Worm (Caenorhabditis elegans) whole organism, L4 larva: ENCODE results near the gene mrps-31.

ENCODE experiments used
- F10B5.3 ChIP-seq: sonication (generic microtip); optimal IDR thresholded peaks from 2 replicates; lab custom pipeline; 2016; ENCODE audit warnings: mild to moderate bottlenecking, missing genetic modification characterization, missing compliant biosample characterization
- F44E2.7 ChIP-seq: fragments of 200-800 bp; sonication (Bioruptor generic); IDR thresholded peaks from 2 replicates; pipeline ENCODE4 v2.1.2; 2022; ENCODE audit warnings: missing genetic modification characterization, missing compliant biosample characterization
- R02D3.7 ChIP-seq: fragments of 150-350 bp; sonication (generic microtip); optimal IDR thresholded peaks from 3 replicates; lab custom pipeline; 2014; ENCODE audit warnings: missing biosample characterization, missing genetic modification characterization
- Y105C5A.15 ChIP-seq: fragments of 200-800 bp; sonication (Bioruptor generic); IDR thresholded peaks from 2 replicates; pipeline ENCODE4 v1.3.6; 2022; ENCODE audit warnings: missing genetic modification characterization, missing compliant biosample characterization
- Y5F2A.4 ChIP-seq: fragments of 200-800 bp; sonication (Bioruptor generic); optimal IDR thresholded peaks from 2 replicates; lab custom pipeline; 2018; ENCODE audit warnings: mild to moderate bottlenecking, missing genetic modification characterization, missing compliant biosample characterization
- aha-1 ChIP-seq: fragments of 150-350 bp; peaks from one replicate; lab custom pipeline; 2014; ENCODE audit warnings: missing biosample characterization, missing genetic modification characterization
- aly-2 ChIP-seq: sonication (generic microtip); optimal IDR thresholded peaks from 2 replicates; lab custom pipeline; 2018; ENCODE audit warnings: missing biosample characterization, missing genetic modification characterization
- attf-4 ChIP-seq: sonication (generic microtip); optimal IDR thresholded peaks from 3 replicates; lab custom pipeline; 2017; ENCODE audit warnings: missing biosample characterization, missing genetic modification characterization
- ceh-44 ChIP-seq: fragments of 200-800 bp; sonication (Bioruptor generic); IDR thresholded peaks from 2 replicates; pipeline ENCODE4 v1.3.6; 2022; ENCODE audit warnings: missing genetic modification reagents, missing genetic modification characterization, missing compliant biosample characterization
- ceh-82 ChIP-seq: sonication (generic microtip); optimal IDR thresholded peaks from 2 replicates; lab custom pipeline; 2017; ENCODE audit warnings: missing biosample characterization, missing genetic modification characterization
- cey-2 ChIP-seq: sonication (generic microtip); optimal IDR thresholded peaks from 3 replicates; lab custom pipeline; 2017; ENCODE audit warnings: missing genetic modification characterization, mild to moderate bottlenecking, missing compliant biosample characterization, antibody characterized with exemption, borderline replicate concordance; ENCODE audit not compliant: insufficient read depth
- daf-16 ChIP-seq, 3 experiments: sonication (generic microtip); optimal IDR thresholded peaks; 2 replicates each; lab custom pipeline; 2016 to 2017; ENCODE audit warnings: missing genetic modification characterization in 3 of 3, missing genetic modification reagents in 3 of 3, mild to moderate bottlenecking in 2 of 3, missing compliant biosample characterization in 2 of 3, missing biosample characterization in 1 of 3, moderate library complexity in 1 of 3
- dmd-6 ChIP-seq: fragments of 200-800 bp; sonication (Bioruptor generic); IDR thresholded peaks from 2 replicates; pipeline ENCODE4 v1.3.6; 2022; ENCODE audit warnings: missing genetic modification reagents, missing genetic modification characterization, missing compliant biosample characterization
- dve-1 ChIP-seq: sonication (generic microtip); optimal IDR thresholded peaks from 2 replicates; lab custom pipeline; 2017; ENCODE audit warnings: antibody characterized with exemption, mild to moderate bottlenecking, missing genetic modification characterization, missing compliant biosample characterization; ENCODE audit not compliant: insufficient read depth
- egl-43 ChIP-seq: fragments of 200-800 bp; sonication (Bioruptor generic); IDR thresholded peaks from 2 replicates; pipeline ENCODE4 v1.3.6; 2022; ENCODE audit warnings: missing genetic modification reagents, missing genetic modification characterization, missing compliant biosample characterization
- fkh-10 ChIP-seq: fragments of 150-350 bp; optimal IDR thresholded peaks from 2 replicates; lab custom pipeline; 2014; ENCODE audit warnings: missing biosample characterization, missing genetic modification reagents, missing genetic modification characterization
- fos-1 ChIP-seq: fragments of 150-350 bp; optimal IDR thresholded peaks from 2 replicates; lab custom pipeline; 2014; ENCODE audit warnings: missing biosample characterization, missing genetic modification characterization
- gei-8 ChIP-seq: fragments of 200-800 bp; sonication (Bioruptor generic); optimal IDR thresholded peaks from 2 replicates; lab custom pipeline; 2018; ENCODE audit warnings: mild to moderate bottlenecking, missing genetic modification characterization, missing compliant biosample characterization
- hlh-11 ChIP-seq: fragments of 200-800 bp; sonication (Bioruptor generic); optimal IDR thresholded peaks from 2 replicates; lab custom pipeline; 2018; ENCODE audit warnings: mild to moderate bottlenecking, missing genetic modification characterization, missing compliant biosample characterization
- hlh-30 ChIP-seq: sonication (generic microtip); optimal IDR thresholded peaks from 2 replicates; lab custom pipeline; 2017; ENCODE audit warnings: antibody characterized with exemption, mild to moderate bottlenecking, missing genetic modification characterization, missing compliant biosample characterization; ENCODE audit not compliant: insufficient read depth
- hmg-1.1 ChIP-seq: fragments of 200-800 bp; sonication (Bioruptor generic); IDR thresholded peaks from 2 replicates; pipeline ENCODE4 v1.3.6; 2022; ENCODE audit warnings: missing genetic modification reagents, missing genetic modification characterization, missing compliant biosample characterization
- lsy-2 ChIP-seq, 2 experiments: fragments of 150-350 bp in 1 of 2; sonication (generic microtip) in 1 of 2; optimal IDR thresholded peaks; 2 replicates each; lab custom pipeline; 2014 to 2017; ENCODE audit warnings: missing biosample characterization in 2 of 2, missing genetic modification characterization in 2 of 2
- mdl-1 ChIP-seq, 2 experiments: fragments of 150-350 bp in 1 of 2; sonication (generic microtip) in 1 of 2; optimal IDR thresholded peaks; 2 replicates each; lab custom pipeline; 2014 to 2017; ENCODE audit warnings: missing biosample characterization in 2 of 2, missing genetic modification characterization in 2 of 2
- mdt-29 ChIP-seq: fragments of 200-800 bp; sonication (Bioruptor generic); IDR thresholded peaks from 2 replicates; pipeline ENCODE4 v1.3.6; 2022; ENCODE audit warnings: missing genetic modification reagents, missing genetic modification characterization, missing compliant biosample characterization
- mep-1 ChIP-seq: fragments of 150-350 bp; sonication (generic microtip); optimal IDR thresholded peaks from 3 replicates; lab custom pipeline; 2014; ENCODE audit warnings: missing biosample characterization, missing genetic modification characterization
- mes-2 ChIP-seq: sonication (generic microtip); optimal IDR thresholded peaks from 2 replicates; lab custom pipeline; 2016; ENCODE audit warnings: missing genotype, mild to moderate bottlenecking, missing genetic modification characterization, missing compliant biosample characterization; ENCODE audit not compliant: poor library complexity, severe bottlenecking
- mxl-3 ChIP-seq: fragments of 200-800 bp; sonication (Bioruptor generic); optimal IDR thresholded peaks from 2 replicates; lab custom pipeline; 2018; ENCODE audit warnings: mild to moderate bottlenecking, missing genetic modification characterization, missing compliant biosample characterization
- nhr-10 ChIP-seq: fragments of 150-350 bp; optimal IDR thresholded peaks from 2 replicates; lab custom pipeline; 2014; ENCODE audit warnings: missing biosample characterization, missing genetic modification characterization
- nhr-11 ChIP-seq: fragments of 150-350 bp; optimal IDR thresholded peaks from 2 replicates; lab custom pipeline; 2014; ENCODE audit warnings: missing biosample characterization, missing genetic modification characterization
- nhr-28 ChIP-seq: fragments of 150-350 bp; optimal IDR thresholded peaks from 2 replicates; lab custom pipeline; 2014; ENCODE audit warnings: missing biosample characterization, missing genetic modification characterization
- nhr-6 ChIP-seq: fragments of 150-350 bp; optimal IDR thresholded peaks from 2 replicates; lab custom pipeline; 2014; ENCODE audit warnings: missing biosample characterization, missing genetic modification characterization
- php-3 ChIP-seq: fragments of 200-800 bp; sonication (Bioruptor generic); IDR thresholded peaks from 2 replicates; pipeline ENCODE4 v1.3.6; 2022; ENCODE audit warnings: missing genetic modification reagents, missing genetic modification characterization, missing compliant biosample characterization
- pqm-1 ChIP-seq: sonication (generic microtip); optimal IDR thresholded peaks from 2 replicates; lab custom pipeline; 2017; ENCODE audit warnings: missing biosample characterization, missing genetic modification characterization
- rbr-2 ChIP-seq: sonication (generic microtip); optimal IDR thresholded peaks from 2 replicates; lab custom pipeline; 2016; ENCODE audit warnings: missing genotype, missing genetic modification characterization, missing compliant biosample characterization
- set-16 ChIP-seq: fragments of 200-800 bp; sonication (Bioruptor generic); IDR thresholded peaks from 2 replicates; pipeline ENCODE4 v1.3.6; 2022; ENCODE audit warnings: missing genetic modification reagents, missing genetic modification characterization, missing compliant biosample characterization
- spr-1 ChIP-seq: sonication (generic microtip); optimal IDR thresholded peaks from 2 replicates; lab custom pipeline; 2016; ENCODE audit warnings: mild to moderate bottlenecking, missing genetic modification characterization, missing compliant biosample characterization
- unc-62 ChIP-seq, 3 experiments: fragments of 150-350 bp in 1 of 3; sonication (generic microtip); optimal IDR thresholded peaks in 2 of 3; peaks in 1 of 3; 1 replicate in 1 of 3; 2 replicates in 2 of 3; lab custom pipeline; 2014 to 2017; ENCODE audit warnings: missing biosample characterization in 3 of 3, missing genetic modification characterization in 3 of 3, missing genetic modification reagents in 3 of 3, missing genotype in 1 of 3
- zfp-2 ChIP-seq: sonication (generic microtip); optimal IDR thresholded peaks from 2 replicates; lab custom pipeline; 2016; ENCODE audit warnings: mild to moderate bottlenecking, missing genetic modification characterization, missing compliant biosample characterization

Gene mrps-31

ce11 chrIII:3621211-3621897, 8.8 kb downstream of the mrps-31 start:
- no peak for TF ChIP-seq daf-16 (GFP tag; optimal IDR thresholded peaks at IDR 0.05; lab: Kevin White, UChicago)
- TF ChIP-seq daf-16 (tag; optimal IDR thresholded peaks at IDR 0.05; lab: Kevin White, UChicago), result peak; percentile 65
- no peak for TF ChIP-seq fkh-10
- no peak for TF ChIP-seq nhr-11 (tag; lab: Kevin White, UChicago)
- no peak for TF ChIP-seq ceh-82
- TF ChIP-seq mxl-3 (GFP tag; lab: Kevin White, UChicago), result peak; percentile 61
- no peak for TF ChIP-seq lsy-2 (tag; optimal IDR thresholded peaks at IDR 0.05; lab: Kevin White, UChicago)
- TF ChIP-seq F44E2.7 (GFP tag; lab: Robert Waterston, UW), result no peak
- TF ChIP-seq hlh-11 (tag; lab: Kevin White, UChicago), result peak; percentile 41
- peak; percentile 9 to 80 for TF ChIP-seq mdl-1 (tag; optimal IDR thresholded peaks at IDR 0.05; lab: Kevin White, UChicago)
- TF ChIP-seq ceh-44 (GFP tag; lab: Robert Waterston, UW), result no peak
- peak; percentile 30 for TF ChIP-seq pqm-1 (tag; lab: Kevin White, UChicago)
- TF ChIP-seq attf-4, result no peak
- no peak for TF ChIP-seq cey-2 (tag; lab: Kevin White, UChicago)
- TF ChIP-seq php-3 (GFP tag; lab: Robert Waterston, UW), result no peak
- TF ChIP-seq dve-1, result peak; percentile 37
- TF ChIP-seq nhr-28 (tag; lab: Kevin White, UChicago), result peak; percentile 90
- peak; percentile 23 for TF ChIP-seq mep-1 (tag; lab: Kevin White, UChicago)
- no peak for TF ChIP-seq egl-43 (GFP tag; lab: Robert Waterston, UW)
- TF ChIP-seq dmd-6 (GFP tag; lab: Robert Waterston, UW), result peak; percentile 63
- TF ChIP-seq R02D3.7 (tag; lab: Kevin White, UChicago), result no peak
- no peak for TF ChIP-seq nhr-10 (tag; lab: Kevin White, UChicago)
- no peak for TF ChIP-seq gei-8 (GFP tag; lab: Kevin White, UChicago)
- TF ChIP-seq hmg-1.1, result 0 out of 2 replicates have a peak, but pooled peaks have one; percentile 24
- no peak for TF ChIP-seq F10B5.3 (tag; lab: Kevin White, UChicago)

- TF ChIP-seq hmg-1.1 (peak; percentile 53), fos-1 (tag; lab: Kevin White, UChicago) (no peak), mes-2 (peak; percentile 38), mep-1 (tag; lab: Kevin White, UChicago) (peak; percentile 29), nhr-10 (tag; lab: Kevin White, UChicago) (no peak), unc-62 (GFP tag; optimal IDR thresholded peaks at IDR 0.05 in 1 of 2; lab: Kevin White, UChicago) (peak in 1 of 2 experiments; percentile 91), unc-62 (tag; optimal IDR thresholded peaks at IDR 0.05; lab: Kevin White, UChicago) (no peak), lsy-2 (tag; optimal IDR thresholded peaks at IDR 0.05; lab: Kevin White, UChicago) (peak in 1 of 2 experiments; percentile 35), rbr-2 (tag; lab: Kevin White, UChicago) (peak; percentile 62), set-16 (GFP tag; lab: Robert Waterston, UW) (0 out of 2 replicates have a peak, but pooled peaks have one; percentile 16)
- TF ChIP-seq, all 104 proteins: peak for 7
Measured at ce11 chrIII:3620652-3621051, 9.5 kb downstream of the mrps-31 start.

DNA sequence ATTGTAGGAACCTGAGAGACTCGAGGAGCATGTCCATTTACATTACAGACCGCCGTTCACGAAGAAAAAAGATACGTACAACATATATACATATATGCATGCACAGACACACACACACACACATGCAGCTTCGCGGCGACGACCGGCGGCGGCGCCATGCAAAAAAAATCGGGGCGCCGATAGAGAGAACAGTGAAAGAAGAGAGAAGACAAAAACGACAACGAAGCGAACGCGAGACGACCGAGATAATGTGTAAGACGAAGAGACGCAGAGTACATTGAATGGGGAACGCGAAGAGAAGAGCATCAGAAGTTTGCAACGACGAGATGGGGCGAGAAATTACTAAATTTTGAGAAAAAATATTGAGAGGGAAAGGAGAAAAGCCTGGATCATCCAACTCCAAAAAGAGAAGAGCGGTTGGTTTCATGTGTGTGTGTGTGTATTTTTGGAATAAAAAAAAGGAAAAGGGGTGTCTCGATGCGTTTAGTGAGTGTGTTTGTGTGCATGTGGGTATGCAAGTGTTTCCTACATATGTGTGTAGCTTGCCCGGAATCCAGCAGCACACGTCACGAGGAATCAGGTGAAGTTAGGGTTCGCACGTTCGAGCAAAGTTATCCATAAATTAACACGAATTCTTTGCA, 10.4 kb downstream of the mrps-31 start:
- no peak for TF ChIP-seq aly-2 (tag; lab: Kevin White, UChicago)
- TF ChIP-seq daf-16 (GFP tag; optimal IDR thresholded peaks at IDR 0.05; lab: Kevin White, UChicago), result no peak
- peak; percentile 26 for TF ChIP-seq daf-16 (tag; optimal IDR thresholded peaks at IDR 0.05; lab: Kevin White, UChicago)
- peak; percentile 63 for TF ChIP-seq hmg-1.1
- no peak for TF ChIP-seq Y105C5A.15 (GFP tag; lab: Robert Waterston, UW)
- peak; percentile 13 for TF ChIP-seq nhr-6 (tag; lab: Kevin White, UChicago)
- TF ChIP-seq mep-1 (tag; lab: Kevin White, UChicago), result peak; percentile 47
- no peak for TF ChIP-seq mdt-29
- TF ChIP-seq nhr-28 (tag; lab: Kevin White, UChicago), result peak; percentile 63
- TF ChIP-seq mxl-3 (GFP tag; lab: Kevin White, UChicago), result peak; percentile 66
- TF ChIP-seq hlh-30 (tag; lab: Kevin White, UChicago), result peak; percentile 22
- no peak for TF ChIP-seq spr-1 (tag; lab: Kevin White, UChicago)
- TF ChIP-seq rbr-2 (tag; lab: Kevin White, UChicago), result peak; percentile 51
- peak; percentile 48 for TF ChIP-seq dve-1
- peak; percentile 36 for TF ChIP-seq mes-2
- no peak for TF ChIP-seq R02D3.7 (tag; lab: Kevin White, UChicago)
- peak; percentile 34; the same call in 1 of the 2 replicates for TF ChIP-seq dmd-6 (GFP tag; lab: Robert Waterston, UW)
- no peak for TF ChIP-seq Y5F2A.4 (GFP tag; lab: Kevin White, UChicago)
- peak in 1 of 2 experiments; percentile 43 for TF ChIP-seq mdl-1 (tag; optimal IDR thresholded peaks at IDR 0.05; lab: Kevin White, UChicago)
- TF ChIP-seq aha-1, result peak; percentile 97
- TF ChIP-seq unc-62 (GFP tag; optimal IDR thresholded peaks at IDR 0.05 in 1 of 2; lab: Kevin White, UChicago), result peak in 1 of 2 experiments; percentile 90
- no peak for TF ChIP-seq unc-62 (tag; optimal IDR thresholded peaks at IDR 0.05; lab: Kevin White, UChicago)
- no peak for TF ChIP-seq zfp-2 (tag; lab: Kevin White, UChicago)
- TF ChIP-seq hlh-11 (tag; lab: Kevin White, UChicago), result peak; percentile 61
